Fruit fly (Drosophila melanogaster): Measurements from ENCODE around the gene CG7214.

Gene CG7214

dm6 chr2L:7790448-7791355, 46.1 kb upstream of the CG7214 start, which contains the start of gene CG7149 (continued):
- TF ChIP-seq gce (GFP tag; IDR thresholded peaks at IDR 0.05) (0 out of 3 replicates have a peak, but pooled peaks have one; percentile 26), CG6254 (GFP tag; optimal IDR thresholded peaks at IDR 0.05) (no peak), CG7839 (tag; optimal IDR thresholded peaks at IDR 0.05) (peak; percentile 8), gt (GFP tag; IDR thresholded peaks at IDR 0.05) (no peak), CG34376 (GFP tag; optimal IDR thresholded peaks at IDR 0.05) (peak; percentile 95), BtbVII (GFP tag; optimal IDR thresholded peaks at IDR 0.05) (peak; percentile 35), Dek (tag; optimal IDR thresholded peaks at IDR 0.05) (peak; percentile 4), CG2875 (GFP tag; optimal IDR thresholded peaks at IDR 0.05) (no peak), CG2116 (GFP tag; optimal IDR thresholded peaks at IDR 0.05) (peak; percentile 2), sug (tag; optimal IDR thresholded peaks at IDR 0.05) (peak; percentile 88), Hsf (GFP tag; optimal IDR thresholded peaks at IDR 0.05) (peak; percentile 21), CG15696 (tag; optimal IDR thresholded peaks at IDR 0.05) (no peak), GATAe (GFP tag; conservative IDR thresholded peaks at IDR 0.05) (peak; percentile 66), Deaf1 (tag; optimal IDR thresholded peaks at IDR 0.05) (peak; percentile 88), Atf6 (GFP tag; IDR thresholded peaks at IDR 0.05) (peak; percentile 52), CG10543 (GFP tag; optimal IDR thresholded peaks at IDR 0.05) (peak; percentile 21), CoRest (tag; optimal IDR thresholded peaks at IDR 0.05) (peak; percentile 35), mirr (GFP tag; optimal IDR thresholded peaks at IDR 0.05) (peak; percentile 96), CG2120 (GFP tag; optimal IDR thresholded peaks at IDR 0.05) (peak; percentile 53), HLH54F (GFP tag; optimal IDR thresholded peaks at IDR 0.05) (peak; percentile 5), CG17385 (GFP tag; optimal IDR thresholded peaks at IDR 0.05) (peak; percentile 83), Atf-2 (GFP tag; optimal IDR thresholded peaks at IDR 0.05) (peak; percentile 16), CG1603 (tag; optimal IDR thresholded peaks at IDR 0.05) (no peak), CG12769 (tag; optimal IDR thresholded peaks at IDR 0.05) (peak; percentile 62), cwo (GFP tag; optimal IDR thresholded peaks at IDR 0.05) (peak; percentile 57), Adf1 (GFP tag; IDR thresholded peaks at IDR 0.05) (peak; percentile 94), gem (tag; optimal IDR thresholded peaks at IDR 0.05) (peak; percentile 19), CG34422 (GFP tag; IDR thresholded peaks at IDR 0.05) (peak; percentile 56; the same call in 2 of the 3 replicates), ken (GFP tag; IDR thresholded peaks at IDR 0.05) (peak; percentile 42; the same call in 1 of the 3 replicates), nom (GFP tag; optimal IDR thresholded peaks at IDR 0.05) (peak; percentile 2), CG7987 (GFP tag; optimal IDR thresholded peaks at IDR 0.05) (no peak), CG12659 (GFP tag; optimal IDR thresholded peaks at IDR 0.05) (peak; percentile 18), Vsx1 (GFP tag; optimal IDR thresholded peaks at IDR 0.05) (peak; percentile 39), sob (GFP tag; IDR thresholded peaks at IDR 0.05) (peak; percentile 23; the same call in 1 of the 2 replicates), mam (GFP tag; optimal IDR thresholded peaks at IDR 0.05) (no peak), chif (GFP tag; optimal IDR thresholded peaks at IDR 0.05) (peak in 1 of 2 experiments; percentile 21), row (GFP tag; IDR thresholded peaks at IDR 0.05) (peak; percentile 84), CG3163 (GFP tag; optimal IDR thresholded peaks at IDR 0.05) (peak; percentile 10), chn (GFP tag; optimal IDR thresholded peaks at IDR 0.05) (no peak), CG8281 (tag; optimal IDR thresholded peaks at IDR 0.05) (peak; percentile 16), disco-r (GFP tag; optimal IDR thresholded peaks at IDR 0.05) (no peak), bbx (GFP tag; IDR thresholded peaks at IDR 0.05; ENCODE audit: partially characterized antibody) (peak; percentile 37; the same call in 1 of the 2 replicates), lab (GFP tag; optimal IDR thresholded peaks at IDR 0.05) (peak; percentile 46), Dbx (GFP tag; IDR thresholded peaks at IDR 0.05) (0 out of 3 replicates have a peak, but pooled peaks have one; percentile 32), slou (GFP tag; optimal IDR thresholded peaks at IDR 0.05) (no peak), lola (GFP tag; optimal IDR thresholded peaks at IDR 0.05) (no peak), CG42726 (GFP tag; IDR thresholded peaks at IDR 0.05; ENCODE audit: partially characterized antibody) (no peak)

All from whole organism, embryonic.